Fruit fly (Drosophila melanogaster) whole organism, embryonic: ENCODE data around the gene spn-B.

Experiments used
- CG14710 ChIP-seq: fragments of 200-800 bp; sonication (Bioruptor generic); optimal IDR thresholded peaks from 3 replicates; lab custom pipeline; 2019; ENCODE audit warnings: missing biosample characterization, mild to moderate bottlenecking, missing genetic modification characterization, moderate library complexity
- CG34376 ChIP-seq: fragments of 200-800 bp; sonication (Bioruptor generic); optimal IDR thresholded peaks from 2 replicates; lab custom pipeline; 2018; ENCODE audit warnings: missing biosample characterization, mild to moderate bottlenecking, missing genetic modification characterization
- CoRest ChIP-seq: fragments of 200-800 bp; sonication (Bioruptor generic); optimal IDR thresholded peaks from 3 replicates; lab custom pipeline; 2018; ENCODE audit warnings: missing biosample characterization, mild to moderate bottlenecking, missing genetic modification characterization, moderate library complexity
- Dll ChIP-seq: fragments of 200-800 bp; sonication (Bioruptor generic); IDR thresholded peaks from 4 replicates; pipeline ENCODE4 v1.3.6; 2022; ENCODE audit warnings: missing biosample characterization, missing genetic modification characterization; ENCODE audit not compliant: partially characterized antibody
- Rfx ChIP-seq: fragments of 200-800 bp; sonication (Bioruptor generic); IDR thresholded peaks from 2 replicates; pipeline ENCODE4 v1.3.6; 2022; ENCODE audit warnings: missing biosample characterization, missing genetic modification characterization
- ssp ChIP-seq: fragments of 200-800 bp; sonication (Bioruptor generic); IDR thresholded peaks from 2 replicates; pipeline ENCODE4 v1.3.6; 2022; ENCODE audit warnings: missing biosample characterization, missing genetic modification characterization

DNA sequence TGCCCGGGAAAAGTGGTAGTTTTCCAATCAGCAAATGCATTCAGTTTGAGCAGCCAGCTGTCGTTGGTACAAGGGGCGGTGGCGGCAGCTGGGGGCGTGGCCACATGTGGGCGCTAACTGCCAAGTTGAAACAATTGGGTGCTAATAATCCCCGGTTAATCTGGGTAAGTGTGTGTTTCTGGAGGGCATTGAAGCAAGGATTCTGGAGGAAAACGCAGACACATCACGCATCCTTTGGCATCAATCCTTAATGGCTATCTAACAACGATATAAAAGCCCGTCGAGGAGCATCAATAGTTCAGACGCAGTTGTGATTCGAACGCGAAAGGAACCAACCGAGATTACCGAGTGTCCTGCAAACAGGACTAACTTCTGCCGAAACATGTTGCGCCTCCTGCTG, 13.3 kb upstream of the spn-B start, which contains the start of gene Crz:
- TF ChIP-seq CG34376 (no peak), CG14710 (tag; lab: Kevin White, UChicago) (no peak), ssp (GFP tag; lab: Robert Waterston, UW) (no peak), Dll (no peak), Rfx (GFP tag; lab: Robert Waterston, UW) (no peak), CoRest (tag; lab: Kevin White, UChicago) (no peak)
